Worm (Caenorhabditis elegans) whole organism, L1 larva: ENCODE results near the gene C07G1.6.

Experiments
- C16A3.4 ChIP-seq: fragments of 150-350 bp; optimal IDR thresholded peaks from 2 replicates; lab custom pipeline; 2014; ENCODE audit warnings: missing biosample characterization, missing genetic modification characterization
- Y116A8C.19 ChIP-seq: sonication (generic microtip); optimal IDR thresholded peaks from 2 replicates; lab custom pipeline; 2016; ENCODE audit warnings: missing compliant biosample characterization, missing genetic modification characterization, borderline replicate concordance
- aha-1 ChIP-seq: fragments of 150-350 bp; optimal IDR thresholded peaks from 2 replicates; lab custom pipeline; 2014; ENCODE audit warnings: missing biosample characterization, missing genetic modification characterization
- alr-1 ChIP-seq: fragments of 200-800 bp; sonication (Bioruptor generic); optimal IDR thresholded peaks from 2 replicates; lab custom pipeline; 2018; ENCODE audit warnings: borderline replicate concordance, mild to moderate bottlenecking, missing genetic modification characterization, missing compliant biosample characterization
- blmp-1 ChIP-seq: fragments of 150-350 bp; optimal IDR thresholded peaks from 2 replicates; lab custom pipeline; 2014; ENCODE audit warnings: missing biosample characterization, missing genetic modification characterization
- ceh-63 ChIP-seq: fragments of 200-800 bp; sonication (Bioruptor generic); optimal IDR thresholded peaks from 2 replicates; lab custom pipeline; 2018; ENCODE audit warnings: mild to moderate bottlenecking, missing genetic modification characterization, missing compliant biosample characterization
- ceh-90 ChIP-seq: sonication (generic microtip); optimal IDR thresholded peaks from 2 replicates; lab custom pipeline; 2016; ENCODE audit warnings: missing genetic modification characterization, missing compliant biosample characterization
- ces-1 ChIP-seq: fragments of 150-350 bp; optimal IDR thresholded peaks from 2 replicates; lab custom pipeline; 2014; ENCODE audit warnings: missing biosample characterization, missing genetic modification reagents, missing genetic modification characterization
- efl-1 ChIP-seq, 4 experiments: fragments of 150-350 bp; optimal IDR thresholded peaks in 3 of 4; peaks in 1 of 4; 1 replicate in 1 of 4; 2 replicates in 3 of 4; lab custom pipeline; 2014; ENCODE audit warnings: missing biosample characterization in 2 of 4, missing genetic modification characterization in 2 of 4, missing genetic modification reagents in 2 of 4
- egl-27 ChIP-seq, 2 experiments: fragments of 150-350 bp in 1 of 2; sonication (generic microtip); optimal IDR thresholded peaks; 3 replicates each; lab custom pipeline; 2017 to 2018; ENCODE audit warnings: missing biosample characterization in 2 of 2, missing genetic modification characterization in 2 of 2, missing genetic modification reagents in 2 of 2
- elt-2 ChIP-seq: sonication (generic microtip); optimal IDR thresholded peaks from 2 replicates; lab custom pipeline; 2016; ENCODE audit warnings: missing genetic modification characterization, mild to moderate bottlenecking, inconsistent platforms, missing compliant biosample characterization, missing genetic modification reagents
- fkh-4 ChIP-seq: sonication (generic microtip); optimal IDR thresholded peaks from 2 replicates; lab custom pipeline; 2016; ENCODE audit warnings: missing compliant biosample characterization, missing genetic modification characterization, borderline replicate concordance
- fkh-8 ChIP-seq: sonication (generic microtip); optimal IDR thresholded peaks from 2 replicates; lab custom pipeline; 2016; ENCODE audit warnings: mild to moderate bottlenecking, missing genetic modification characterization, missing compliant biosample characterization
- grh-1 ChIP-seq: fragments of 200-800 bp; sonication (Bioruptor generic); IDR thresholded peaks from 2 replicates; pipeline ENCODE4 v1.3.6; 2022; ENCODE audit warnings: missing genetic modification reagents, missing genetic modification characterization, missing compliant biosample characterization
- hpl-2 ChIP-seq: fragments of 150-350 bp; optimal IDR thresholded peaks from 2 replicates; lab custom pipeline; 2014; ENCODE audit warnings: missing biosample characterization, missing genetic modification reagents, missing genetic modification characterization
- isw-1 ChIP-seq: fragments of 200-800 bp; sonication (Bioruptor generic); IDR thresholded peaks from 2 replicates; pipeline ENCODE4 v1.3.6; 2022; ENCODE audit warnings: missing genetic modification characterization, missing compliant biosample characterization
- jun-1 ChIP-seq: fragments of 150-350 bp; optimal IDR thresholded peaks from 2 replicates; lab custom pipeline; 2014; ENCODE audit warnings: missing biosample characterization, missing genetic modification reagents, missing genetic modification characterization
- lin-14 ChIP-seq: fragments of 200-800 bp; sonication (Bioruptor generic); optimal IDR thresholded peaks from 2 replicates; lab custom pipeline; 2018; ENCODE audit warnings: mild to moderate bottlenecking, missing genetic modification characterization, moderate library complexity, missing compliant biosample characterization
- lin-15B ChIP-seq: fragments of 150-350 bp; sonication (generic microtip); optimal IDR thresholded peaks from 3 replicates; lab custom pipeline; 2014; ENCODE audit warnings: missing biosample characterization, missing genetic modification characterization
- lir-3 ChIP-seq: sonication (generic microtip); optimal IDR thresholded peaks from 2 replicates; lab custom pipeline; 2016; ENCODE audit warnings: mild to moderate bottlenecking, missing genetic modification characterization, moderate library complexity, missing compliant biosample characterization; ENCODE audit not compliant: poor library complexity
- lsy-2 ChIP-seq, 2 experiments: fragments of 150-350 bp; optimal IDR thresholded peaks; 2 replicates each; lab custom pipeline; 2014; ENCODE audit warnings: missing biosample characterization in 2 of 2, missing genetic modification characterization in 2 of 2
- mep-1 ChIP-seq: fragments of 150-350 bp; optimal IDR thresholded peaks from 2 replicates; lab custom pipeline; 2014; ENCODE audit warnings: missing biosample characterization, missing genetic modification characterization
- nhr-11 ChIP-seq: fragments of 150-350 bp; optimal IDR thresholded peaks from 2 replicates; lab custom pipeline; 2014; ENCODE audit warnings: missing biosample characterization, missing genetic modification characterization
- nhr-20 ChIP-seq: sonication (generic microtip); optimal IDR thresholded peaks from 2 replicates; lab custom pipeline; 2016; ENCODE audit warnings: mild to moderate bottlenecking, missing genetic modification characterization, missing compliant biosample characterization
- nhr-237 ChIP-seq: fragments of 150-350 bp; optimal IDR thresholded peaks from 2 replicates; lab custom pipeline; 2014; ENCODE audit warnings: missing biosample characterization, missing genetic modification characterization
- nhr-28 ChIP-seq: fragments of 150-350 bp; optimal IDR thresholded peaks from 2 replicates; lab custom pipeline; 2014; ENCODE audit warnings: missing biosample characterization, missing genetic modification characterization
- nhr-47 ChIP-seq: sonication (generic microtip); optimal IDR thresholded peaks from 2 replicates; lab custom pipeline; 2016; ENCODE audit warnings: mild to moderate bottlenecking, missing genetic modification characterization, moderate library complexity, missing compliant biosample characterization
- nhr-71 ChIP-seq: sonication (generic microtip); optimal IDR thresholded peaks from 2 replicates; lab custom pipeline; 2016; ENCODE audit warnings: mild to moderate bottlenecking, missing genetic modification characterization, moderate library complexity, missing compliant biosample characterization
- nhr-76 ChIP-seq: sonication (generic microtip); optimal IDR thresholded peaks from 2 replicates; lab custom pipeline; 2017; ENCODE audit warnings: missing biosample characterization, missing genetic modification characterization
- nhr-77 ChIP-seq: fragments of 150-350 bp; optimal IDR thresholded peaks from 2 replicates; lab custom pipeline; 2014; ENCODE audit warnings: missing biosample characterization, missing genetic modification characterization
- nhr-85 ChIP-seq: sonication (generic microtip); peaks from one replicate; lab custom pipeline; 2016; ENCODE audit warnings: missing genetic modification characterization, inconsistent platforms, missing compliant biosample characterization
- pax-3 ChIP-seq: fragments of 200-800 bp; sonication (Bioruptor generic); optimal IDR thresholded peaks from 2 replicates; lab custom pipeline; 2018; ENCODE audit warnings: mild to moderate bottlenecking, missing genetic modification characterization, moderate library complexity, missing compliant biosample characterization
- rnt-1 ChIP-seq: sonication (generic microtip); optimal IDR thresholded peaks from 2 replicates; lab custom pipeline; 2016; ENCODE audit warnings: mild to moderate bottlenecking, missing genetic modification characterization, moderate library complexity, missing compliant biosample characterization
- snpc-4 ChIP-seq: fragments of 150-350 bp; optimal IDR thresholded peaks from 2 replicates; lab custom pipeline; 2014; ENCODE audit warnings: missing biosample characterization, missing genetic modification characterization
- sptf-1 ChIP-seq: fragments of 150-350 bp; optimal IDR thresholded peaks from 2 replicates; lab custom pipeline; 2014; ENCODE audit warnings: missing biosample characterization, missing genetic modification characterization
- unc-130 ChIP-seq: fragments of 150-350 bp; optimal IDR thresholded peaks from 2 replicates; lab custom pipeline; 2017; ENCODE audit warnings: missing biosample characterization, missing genetic modification characterization, inconsistent platforms
- unc-30 ChIP-seq: sonication (generic microtip); optimal IDR thresholded peaks from 2 replicates; lab custom pipeline; 2017; ENCODE audit warnings: missing biosample characterization, missing genetic modification characterization
- unc-86 ChIP-seq: sonication (generic microtip); optimal IDR thresholded peaks from 2 replicates; lab custom pipeline; 2016; ENCODE audit warnings: missing genetic modification characterization, missing compliant biosample characterization
- vab-15 ChIP-seq: sonication (generic microtip); optimal IDR thresholded peaks from 2 replicates; lab custom pipeline; 2017; ENCODE audit warnings: missing genotype, mild to moderate bottlenecking, missing genetic modification characterization, missing compliant biosample characterization
- xbp-1 ChIP-seq: sonication (generic microtip); optimal IDR thresholded peaks from 2 replicates; lab custom pipeline; 2016; ENCODE audit warnings: missing genetic modification characterization, missing compliant biosample characterization
- zip-4 ChIP-seq: fragments of 200-800 bp; sonication (Bioruptor generic); optimal IDR thresholded peaks from 2 replicates; lab custom pipeline; 2018; ENCODE audit warnings: mild to moderate bottlenecking, missing genetic modification characterization, moderate library complexity, missing compliant biosample characterization
- ztf-4 ChIP-seq: fragments of 150-350 bp; optimal IDR thresholded peaks from 2 replicates; lab custom pipeline; 2014; ENCODE audit warnings: missing biosample characterization, missing genetic modification characterization

C07G1.6 gene

DNA sequence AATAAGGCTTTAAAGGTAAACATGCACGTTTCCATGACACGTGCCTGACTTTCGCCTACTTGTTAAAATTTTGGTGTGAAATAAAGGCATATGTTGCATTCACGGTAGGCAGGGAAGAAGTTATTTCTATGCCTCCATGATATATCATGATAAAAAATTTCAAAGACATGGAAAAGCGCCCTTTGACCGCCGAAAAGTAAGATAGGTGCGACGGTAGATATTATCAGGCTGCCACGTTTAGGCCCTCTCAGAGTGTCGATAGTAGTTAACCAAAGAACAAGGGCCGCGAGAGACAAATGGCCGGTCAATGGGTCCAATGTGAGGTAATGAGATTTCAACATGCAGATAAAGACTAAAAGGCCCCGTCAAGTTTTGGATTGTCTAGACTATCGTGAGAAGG is 33.0 kb upstream of the C07G1.6 start:
- TF ChIP-seq nhr-85, result peak; percentile 84
- TF ChIP-seq blmp-1 (tag; lab: Kevin White, UChicago), result peak; percentile 15
- peak; percentile 3 for TF ChIP-seq rnt-1 (tag; lab: Kevin White, UChicago)
- no peak for TF ChIP-seq efl-1 (optimal IDR thresholded peaks at IDR 0.05; lab: Kevin White, UChicago)
- TF ChIP-seq efl-1 (GFP tag; optimal IDR thresholded peaks at IDR 0.05 in 1 of 2; lab: Kevin White, UChicago), result peak in 1 of 2 experiments; percentile 70
- no peak for TF ChIP-seq C16A3.4 (tag; lab: Kevin White, UChicago)
- TF ChIP-seq ces-1 (GFP tag; lab: Kevin White, UChicago), result no peak

DNA sequence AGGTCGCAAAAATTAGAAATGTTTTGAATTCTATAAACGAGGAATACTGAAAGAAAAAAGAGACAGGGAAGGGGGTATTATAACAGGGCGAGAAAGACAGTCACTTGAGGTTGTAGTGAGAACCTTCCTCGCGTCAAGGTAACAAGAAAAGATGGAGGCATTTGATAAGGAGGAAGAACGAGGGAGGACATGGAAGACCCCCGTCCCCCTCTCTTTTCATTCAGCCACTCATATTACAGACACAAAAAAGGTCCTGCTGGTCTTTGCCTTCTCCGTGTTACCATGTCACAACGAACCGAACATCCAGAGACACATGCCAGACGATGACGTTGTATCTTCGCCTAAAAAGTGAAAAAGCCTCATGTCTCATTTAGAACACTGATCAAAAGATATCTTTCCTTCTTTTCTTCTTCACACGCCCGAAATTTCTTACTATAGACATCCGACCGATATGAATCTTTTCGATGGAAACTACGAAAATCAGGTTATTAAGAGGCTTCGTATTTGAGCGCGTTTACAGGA is 31.2 kb upstream of the C07G1.6 start:
- TF ChIP-seq ceh-63 (GFP tag; lab: Kevin White, UChicago) (no peak), fkh-4 (no peak), alr-1 (tag; lab: Kevin White, UChicago) (no peak), nhr-77 (no peak), nhr-85 (peak; percentile 49), efl-1 (optimal IDR thresholded peaks at IDR 0.05; lab: Kevin White, UChicago) (no peak), efl-1 (GFP tag; optimal IDR thresholded peaks at IDR 0.05 in 1 of 2; lab: Kevin White, UChicago) (peak in 1 of 2 experiments; percentile 88), egl-27 (tag; optimal IDR thresholded peaks at IDR 0.05; lab: Kevin White, UChicago) (no peak), blmp-1 (tag; lab: Kevin White, UChicago) (peak; percentile 76), lin-14 (GFP tag; lab: Kevin White, UChicago) (peak; percentile 58), nhr-47 (tag; lab: Kevin White, UChicago) (no peak), pax-3 (tag; lab: Kevin White, UChicago) (no peak), fkh-8 (no peak), lin-15B (no peak), unc-130 (tag; lab: Kevin White, UChicago) (no peak), rnt-1 (tag; lab: Kevin White, UChicago) (no peak), ztf-4 (tag; lab: Kevin White, UChicago) (no peak), sptf-1 (tag; lab: Kevin White, UChicago) (no peak)

DNA sequence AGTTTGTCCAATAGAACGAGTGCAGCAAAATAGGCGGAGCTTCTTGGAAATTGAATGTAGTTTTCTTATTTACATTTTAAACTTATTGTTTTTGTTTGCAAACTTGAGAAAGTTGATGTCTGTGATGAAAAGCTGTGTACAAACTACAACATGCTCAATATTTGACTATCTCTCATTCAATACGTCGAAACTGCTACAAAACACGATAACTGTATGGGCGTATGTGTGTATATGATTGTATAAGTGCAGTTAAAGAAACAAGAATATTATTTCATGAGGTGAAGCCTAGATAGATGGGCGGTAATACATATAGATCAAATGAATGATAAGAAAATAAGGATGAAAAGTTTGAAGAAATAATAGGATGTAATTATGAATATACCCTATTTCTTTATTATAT is 29.4 kb upstream of the C07G1.6 start:
- TF ChIP-seq hpl-2 (GFP tag; lab: Kevin White, UChicago) (no peak), fkh-4 (no peak), unc-130 (tag; lab: Kevin White, UChicago) (no peak), fkh-8 (no peak), snpc-4 (tag; lab: Kevin White, UChicago) (no peak), aha-1 (no peak), alr-1 (tag; lab: Kevin White, UChicago) (no peak), elt-2 (tag; lab: Kevin White, UChicago) (peak; percentile 34), nhr-76 (tag; lab: Kevin White, UChicago) (no peak)

DNA sequence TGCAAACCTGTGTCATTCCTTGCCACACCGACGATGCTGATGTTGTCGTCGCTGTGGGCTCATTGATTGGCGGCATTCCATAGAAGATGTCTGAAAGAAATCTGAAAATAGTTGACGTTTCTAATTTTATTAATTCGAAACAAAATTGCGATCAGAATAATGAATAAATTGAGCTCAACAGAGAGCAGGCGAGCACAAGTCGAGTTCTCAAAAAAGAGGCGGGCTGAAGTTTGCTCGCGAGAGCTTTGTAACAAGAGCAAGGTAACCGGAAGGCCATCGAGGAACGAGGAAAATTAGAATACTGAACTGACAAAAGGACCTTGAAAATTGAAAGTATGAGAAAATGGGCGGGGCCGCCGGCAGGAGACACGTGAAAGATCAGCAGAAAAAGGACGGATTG is 26.3 kb upstream of the C07G1.6 start, which contains the start of gene nhr-66:
Gene nhr-66, minus strand, starts transcription at position 101 of the 400 bp plus-strand sequence.
- TF ChIP-seq blmp-1 (tag; lab: Kevin White, UChicago) (peak; percentile 44), Y116A8C.19 (tag; lab: Kevin White, UChicago) (no peak), isw-1 (GFP tag; lab: Robert Waterston, UW) (no peak)

DNA sequence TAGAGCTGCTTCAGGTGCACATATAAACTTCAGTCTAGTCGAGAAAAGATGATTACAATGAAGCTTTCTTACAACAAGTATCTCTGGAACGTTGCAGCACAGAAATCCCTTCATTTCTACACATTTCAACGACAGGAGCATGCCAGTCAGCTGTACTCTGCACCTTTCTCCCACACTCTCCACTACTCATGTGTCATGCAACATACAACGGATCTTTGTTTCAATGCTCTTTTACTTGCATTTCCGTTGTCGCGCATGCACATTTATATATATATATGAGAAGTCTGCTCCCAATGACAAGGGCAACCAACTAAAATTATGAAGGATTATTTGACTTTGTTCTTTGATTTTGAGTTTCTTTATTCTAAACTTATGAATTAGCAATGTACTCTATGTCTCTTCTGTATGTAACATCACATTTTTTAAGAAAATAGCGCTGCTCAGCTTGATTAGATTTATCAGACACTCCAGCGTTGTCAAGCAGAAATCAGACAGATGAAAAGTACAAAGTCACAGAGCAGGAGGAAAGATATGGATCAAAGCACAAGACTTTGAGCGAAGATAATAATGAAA is 25.0 kb upstream of the C07G1.6 start:
- no peak for TF ChIP-seq unc-86 (tag; lab: Kevin White, UChicago)
- TF ChIP-seq nhr-237 (tag; lab: Kevin White, UChicago), result no peak
- no peak for TF ChIP-seq nhr-28 (tag; lab: Kevin White, UChicago)
- TF ChIP-seq egl-27 (tag; optimal IDR thresholded peaks at IDR 0.05; lab: Kevin White, UChicago), result no peak
- TF ChIP-seq nhr-47 (tag; lab: Kevin White, UChicago), result peak; percentile 48
- no peak for TF ChIP-seq jun-1
- peak; percentile 11 for TF ChIP-seq mep-1
- TF ChIP-seq lsy-2 (tag; optimal IDR thresholded peaks at IDR 0.05; lab: Kevin White, UChicago), result peak in 1 of 2 experiments; percentile 1
- no peak for TF ChIP-seq grh-1
- TF ChIP-seq hpl-2 (GFP tag; lab: Kevin White, UChicago), result no peak
- TF ChIP-seq unc-130 (tag; lab: Kevin White, UChicago), result no peak
- TF ChIP-seq nhr-20 (tag; lab: Kevin White, UChicago), result peak; percentile 15
- TF ChIP-seq xbp-1 (tag; lab: Kevin White, UChicago), result no peak
- TF ChIP-seq ceh-90 (tag; lab: Kevin White, UChicago), result peak; percentile 48
- TF ChIP-seq aha-1, result no peak
- TF ChIP-seq unc-30, result no peak
- TF ChIP-seq vab-15 (tag; lab: Kevin White, UChicago), result no peak
- TF ChIP-seq nhr-71 (tag; lab: Kevin White, UChicago), result peak; percentile 59
- no peak for TF ChIP-seq lir-3
- TF ChIP-seq zip-4 (GFP tag; lab: Kevin White, UChicago), result no peak
- no peak for TF ChIP-seq nhr-11 (tag; lab: Kevin White, UChicago)
- no peak for TF ChIP-seq C16A3.4 (tag; lab: Kevin White, UChicago)
